Worm (Caenorhabditis elegans): ENCODE data around the gene F13A2.4.

The F13A2.4 gene

DNA sequence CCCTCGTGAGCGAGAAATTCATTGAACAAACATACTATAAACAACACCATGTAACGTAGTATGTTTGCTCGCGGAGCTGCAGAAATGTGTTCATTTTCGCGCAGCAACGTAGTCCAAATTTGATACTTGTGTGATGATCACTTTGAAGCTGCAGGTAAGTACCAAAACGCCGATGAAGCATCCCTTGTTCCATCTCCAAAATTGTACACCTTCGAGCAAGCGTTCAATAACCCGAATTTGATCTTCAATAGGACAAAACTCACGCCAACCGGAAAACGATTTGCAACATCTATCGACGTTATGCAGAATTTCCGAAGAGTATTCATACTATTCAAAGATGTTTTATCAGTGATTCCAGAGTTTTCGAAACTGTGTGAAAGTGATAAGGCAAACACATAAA, 10.6 kb upstream of the F13A2.4 start, which contains the start of gene Y47D7A.3:
TSS of gene Y47D7A.3 (plus strand) at position 301 of the 400 bp plus-strand sequence.
- no peak for TF ChIP-seq lin-35 (GFP tag; optimal IDR thresholded peaks at IDR 0.05)
- no peak for TF ChIP-seq sox-4 (tag; optimal IDR thresholded peaks at IDR 0.05)
- TF ChIP-seq C04F5.9 (tag; optimal IDR thresholded peaks at IDR 0.05): no peak

- TF ChIP-seq mab-9 (GFP tag; IDR thresholded peaks at IDR 0.05): no peak
- no peak for TF ChIP-seq snu-23 (GFP tag; optimal IDR thresholded peaks at IDR 0.05)
- TF ChIP-seq hlh-4 (tag; optimal IDR thresholded peaks at IDR 0.05): no peak
- no peak for TF ChIP-seq jun-1 (tag; optimal IDR thresholded peaks at IDR 0.05)
- TF ChIP-seq unc-62 (GFP tag; optimal IDR thresholded peaks at IDR 0.05): no peak
- no peak for TF ChIP-seq ceh-82 (tag; optimal IDR thresholded peaks at IDR 0.05)
- no peak for TF ChIP-seq ets-5 (GFP tag; IDR thresholded peaks at IDR 0.05)
- TF ChIP-seq mef-2 (tag; optimal IDR thresholded peaks at IDR 0.05): no peak
- no peak for TF ChIP-seq zip-4 (GFP tag; optimal IDR thresholded peaks at IDR 0.05)
- no peak for TF ChIP-seq fos-1 (tag; optimal IDR thresholded peaks at IDR 0.05)
- TF ChIP-seq snpc-4 (tag; optimal IDR thresholded peaks at IDR 0.05): no peak
- TF ChIP-seq lin-13 (GFP tag; optimal IDR thresholded peaks at IDR 0.05): no peak
- TF ChIP-seq isw-1 (GFP tag; IDR thresholded peaks at IDR 0.05): no peak
These were observed 7.5 kb upstream of the F13A2.4 start, which contains the start of gene nhr-118 for ce11 chrV:4407519-4407918. nhr-118 (plus strand) TSS chrV:4407819.

- TF ChIP-seq skn-1 (tag; optimal IDR thresholded peaks at IDR 0.05): no peak
These were observed 1.8 kb upstream of the F13A2.4 start, which contains the start of gene F13A2.5 for ce11 chrV:4401865-4402264. F13A2.5 (minus strand) TSS chrV:4401965.

DNA sequence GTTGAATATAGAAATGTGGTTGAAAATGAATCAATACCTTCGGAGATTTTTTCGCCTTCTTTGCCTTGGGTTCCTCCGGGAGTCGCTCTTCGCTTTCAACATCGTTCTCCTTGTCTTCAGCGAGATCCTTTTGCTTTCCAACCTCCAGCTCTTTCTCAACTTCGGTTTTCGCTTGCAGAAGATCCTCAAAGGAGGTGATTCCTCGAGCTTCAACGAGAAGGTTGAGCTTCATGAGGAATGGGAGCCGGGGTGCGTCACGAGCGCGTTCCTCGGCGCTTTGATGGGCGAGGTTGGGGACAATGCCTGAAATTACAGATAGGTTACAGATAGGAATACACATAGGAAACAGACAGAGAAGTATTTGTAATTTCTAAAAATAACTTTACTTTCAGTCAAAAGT, 1.1 kb downstream of the F13A2.4 start:
- TF ChIP-seq efl-1 (optimal IDR thresholded peaks at IDR 0.05): no peak
- peak in 1 of 2 experiments; percentile 38 for TF ChIP-seq efl-1 (GFP tag; optimal IDR thresholded peaks at IDR 0.05 in 1 of 2)
- no peak for TF ChIP-seq lin-39 (tag; optimal IDR thresholded peaks at IDR 0.05)

DNA sequence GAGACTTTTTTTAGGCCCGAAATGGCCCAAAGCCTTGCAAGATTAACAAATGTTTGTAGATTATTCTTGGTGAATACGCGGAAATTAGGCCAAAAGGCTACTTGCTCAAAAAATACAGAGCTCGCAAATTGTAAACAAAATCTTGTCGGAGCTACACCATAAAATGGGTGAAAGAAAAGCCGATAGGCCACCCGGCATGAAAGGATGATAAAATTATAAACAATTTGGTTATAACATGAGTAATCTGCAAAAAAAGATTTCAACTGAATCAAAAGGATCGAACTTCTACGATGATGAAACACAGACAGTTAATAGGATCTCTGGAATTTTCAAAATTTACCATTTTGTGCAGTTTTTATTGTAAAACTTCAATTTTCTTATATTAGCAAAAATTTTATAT, 1.9 kb downstream of the F13A2.4 start:
- TF ChIP-seq elt-3 (tag; optimal IDR thresholded peaks at IDR 0.05) (no peak), zag-1 (tag; optimal IDR thresholded peaks at IDR 0.05) (no peak), ces-1 (GFP tag; optimal IDR thresholded peaks at IDR 0.05) (no peak), efl-1 (optimal IDR thresholded peaks at IDR 0.05) (no peak), efl-1 (GFP tag; optimal IDR thresholded peaks at IDR 0.05 in 1 of 2) (peak in 1 of 2 experiments; percentile 50), pqm-1 (tag; optimal IDR thresholded peaks at IDR 0.05) (no peak), nhr-20 (tag; optimal IDR thresholded peaks at IDR 0.05) (no peak)

DNA sequence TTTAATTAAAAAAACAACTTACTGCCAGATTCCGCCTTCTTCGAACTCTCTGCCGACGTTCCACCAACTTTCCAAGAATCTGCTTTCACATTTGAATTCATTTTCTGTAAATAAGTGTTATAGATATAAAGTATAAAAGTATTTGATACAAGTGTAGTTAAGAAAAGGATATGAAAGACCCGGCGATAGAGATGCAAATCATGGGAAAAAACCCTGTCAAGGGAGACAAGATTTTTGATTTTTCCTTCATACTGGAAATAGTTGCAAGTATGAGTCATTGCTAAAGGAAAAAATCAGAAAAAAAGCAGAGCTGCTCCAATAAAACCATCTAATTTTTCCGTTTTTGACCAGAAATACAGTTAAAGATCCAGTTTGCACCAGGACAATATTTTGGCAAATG, 3.8 kb downstream of the F13A2.4 start, which contains the start of gene F13A2.3:
TSS of gene F13A2.3 (minus strand) at position 101 of the 400 bp plus-strand sequence.
- TF ChIP-seq lin-39 (tag; optimal IDR thresholded peaks at IDR 0.05): no peak
- no peak for TF ChIP-seq ztf-4 (tag; optimal IDR thresholded peaks at IDR 0.05)
- TF ChIP-seq nhr-71 (tag; optimal IDR thresholded peaks at IDR 0.05): no peak
- no peak for TF ChIP-seq sup-37 (GFP tag; optimal IDR thresholded peaks at IDR 0.05)
- no peak for TF ChIP-seq mef-2 (tag; optimal IDR thresholded peaks at IDR 0.05)
- TF ChIP-seq elt-2 (tag; optimal IDR thresholded peaks at IDR 0.05): no peak
- no peak for TF ChIP-seq nhr-77 (tag; optimal IDR thresholded peaks at IDR 0.05)
- TF ChIP-seq mdl-1 (tag; optimal IDR thresholded peaks at IDR 0.05): no peak
- no peak for TF ChIP-seq sox-4 (tag; optimal IDR thresholded peaks at IDR 0.05)
- TF ChIP-seq nhr-84 (tag; optimal IDR thresholded peaks at IDR 0.05): no peak
- no peak for TF ChIP-seq ama-1 (optimal IDR thresholded peaks at IDR 0.05)
- TF ChIP-seq nhr-47 (tag; optimal IDR thresholded peaks at IDR 0.05): no peak
- TF ChIP-seq nhr-85 (tag): no peak
- no peak for TF ChIP-seq xbp-1 (tag; optimal IDR thresholded peaks at IDR 0.05)

All from whole organism, L1 larva.